Worm (Caenorhabditis elegans): Measurements from ENCODE around the gene F20D1.22.

ce11 chrX:14929512-14929911 is 37.1 kb upstream of the F20D1.22 start:
- TF ChIP-seq T22C8.4 (GFP tag; IDR thresholded peaks at IDR 0.05) (no peak), ztf-23 (GFP tag; IDR thresholded peaks at IDR 0.05) (no peak), tab-1 (GFP tag; IDR thresholded peaks at IDR 0.05) (no peak), ztf-29 (GFP tag; IDR thresholded peaks at IDR 0.05) (no peak), med-1 (GFP tag; optimal IDR thresholded peaks at IDR 0.05; ENCODE audit: insufficient read depth) (no peak), flt-1 (GFP tag; IDR thresholded peaks at IDR 0.05) (no peak), cog-1 (tag; optimal IDR thresholded peaks at IDR 0.05) (no peak)
